Worm (Caenorhabditis elegans) whole organism, L2 larva: ENCODE data around the gene srg-22.

Experiments used
- ceh-82 ChIP-seq: fragments of 150-350 bp; optimal IDR thresholded peaks from 2 replicates; lab custom pipeline; 2014; ENCODE audit warnings: missing biosample characterization, missing genetic modification characterization
- fos-1 ChIP-seq: fragments of 150-350 bp; optimal IDR thresholded peaks from 2 replicates; lab custom pipeline; 2014; ENCODE audit warnings: missing biosample characterization, missing genetic modification characterization
- gmeb-1 ChIP-seq: fragments of 150-350 bp; optimal IDR thresholded peaks from 2 replicates; lab custom pipeline; 2014; ENCODE audit warnings: missing biosample characterization, missing genetic modification characterization
- mbf-1 ChIP-seq: sonication (generic microtip); optimal IDR thresholded peaks from 2 replicates; lab custom pipeline; 2017; ENCODE audit warnings: missing biosample characterization, missing genetic modification characterization
- mdl-1 ChIP-seq, 2 experiments: fragments of 150-350 bp in 1 of 2; sonication (generic microtip) in 1 of 2; optimal IDR thresholded peaks; 2 replicates each; lab custom pipeline; 2017; ENCODE audit warnings: missing biosample characterization in 2 of 2, missing genetic modification characterization in 2 of 2
- nhr-11 ChIP-seq: fragments of 150-350 bp; optimal IDR thresholded peaks from 2 replicates; lab custom pipeline; 2014; ENCODE audit warnings: missing biosample characterization, missing genetic modification characterization
- nhr-12 ChIP-seq: fragments of 150-350 bp; optimal IDR thresholded peaks from 2 replicates; lab custom pipeline; 2014; ENCODE audit warnings: missing biosample characterization, missing genetic modification characterization
- nhr-23 ChIP-seq: fragments of 150-350 bp; optimal IDR thresholded peaks from 2 replicates; lab custom pipeline; 2014; ENCODE audit warnings: missing biosample characterization, missing genetic modification reagents, missing genetic modification characterization
- skn-1 ChIP-seq: sonication (generic microtip); optimal IDR thresholded peaks from 2 replicates; lab custom pipeline; 2017; ENCODE audit warnings: missing biosample characterization, missing genetic modification characterization
- snpc-4 ChIP-seq: fragments of 150-350 bp; optimal IDR thresholded peaks from 2 replicates; lab custom pipeline; 2014; ENCODE audit warnings: missing biosample characterization, missing genetic modification characterization
- unc-39 ChIP-seq: fragments of 150-350 bp; optimal IDR thresholded peaks from 2 replicates; lab custom pipeline; 2014; ENCODE audit warnings: missing biosample characterization, missing genetic modification characterization
- ztf-1 ChIP-seq: fragments of 200-800 bp; sonication (Bioruptor generic); conservative IDR thresholded peaks from 2 replicates; pipeline ENCODE4 v1.3.6; 2022; ENCODE audit warnings: missing genetic modification characterization, missing compliant biosample characterization

ce11 chrII:3070182-3070581, 23.1 kb downstream of the srg-22 start:
- TF ChIP-seq fos-1 (tag; lab: Kevin White, UChicago) (no peak), mdl-1 (tag; optimal IDR thresholded peaks at IDR 0.05; lab: Kevin White, UChicago) (no peak), nhr-12 (tag; lab: Kevin White, UChicago) (no peak), nhr-11 (no peak), skn-1 (tag; lab: Kevin White, UChicago) (no peak), ztf-1 (GFP tag; lab: Robert Waterston, UW) (no peak), gmeb-1 (tag; lab: Kevin White, UChicago) (no peak), nhr-23 (tag; lab: Kevin White, UChicago) (no peak), mbf-1 (no peak), unc-39 (tag; lab: Kevin White, UChicago) (no peak), ceh-82 (no peak), snpc-4 (tag; lab: Kevin White, UChicago) (no peak)
